Worm (Caenorhabditis elegans) whole organism, L3 larva: Measurements from ENCODE around the gene F26F4.12.

Experiments used
- nhr-77 ChIP-seq: fragments of 150-350 bp; optimal IDR thresholded peaks from 2 replicates; lab custom pipeline; 2014; ENCODE audit warnings: missing biosample characterization, missing genetic modification characterization
- unc-62 ChIP-seq: fragments of 150-350 bp; sonication (generic microtip); optimal IDR thresholded peaks from 4 replicates; lab custom pipeline; 2014; ENCODE audit warnings: missing biosample characterization, missing genetic modification reagents, missing genetic modification characterization
- ztf-4 ChIP-seq: fragments of 150-350 bp; optimal IDR thresholded peaks from 2 replicates; lab custom pipeline; 2014; ENCODE audit warnings: missing biosample characterization, missing genetic modification characterization

- TF ChIP-seq ztf-4 (peak; percentile 88), unc-62 (GFP tag; lab: Kevin White, UChicago) (peak; percentile 97), nhr-77 (peak; percentile 93)
Measured at ce11 chrIII:4899728-4900127, 10.1 kb downstream of the F26F4.12 start.
